Fruit fly (Drosophila melanogaster): ENCODE measurements around the gene CG31548.

dm6 chr3R:5610656-5611055 lies 26.0 kb downstream of the CG31548 start:
- TF ChIP-seq CTCF (optimal IDR thresholded peaks at IDR 0.05) (no peak), CG8478 (optimal IDR thresholded peaks at IDR 0.05) (no peak)

Measured in S2 (cell line).